Fruit fly (Drosophila melanogaster) whole organism, embryonic: ENCODE data around the gene Cyp28d2.

Experiments used
- ATbp ChIP-seq: fragments of 200-800 bp; sonication (Bioruptor generic); optimal IDR thresholded peaks from 2 replicates; lab custom pipeline; 2017; ENCODE audit warnings: missing biosample characterization, mild to moderate bottlenecking, missing genetic modification characterization, missing genetic modification reagents
- Atf3 ChIP-seq: fragments of 200-800 bp; sonication (Bioruptor generic); optimal IDR thresholded peaks from 3 replicates; lab custom pipeline; 2016; ENCODE audit warnings: missing biosample characterization, missing genetic modification characterization
- B-H1 ChIP-seq: fragments of 200-800 bp; sonication (Bioruptor generic); IDR thresholded peaks from 3 replicates; pipeline ENCODE4 v1.3.6; 2022; ENCODE audit warnings: missing biosample characterization, missing genetic modification characterization
- CG10959 ChIP-seq: fragments of 200-800 bp; sonication (Bioruptor generic); IDR thresholded peaks from 2 replicates; pipeline ENCODE4 v1.3.6; 2022; ENCODE audit warnings: missing biosample characterization, missing genetic modification characterization
- CG12104 ChIP-seq: fragments of 200-800 bp; sonication (Bioruptor generic); optimal IDR thresholded peaks from 3 replicates; lab custom pipeline; 2016; ENCODE audit warnings: missing biosample characterization, missing genetic modification characterization
- CG12155 ChIP-seq: fragments of 200-800 bp; sonication (Bioruptor generic); optimal IDR thresholded peaks from 3 replicates; lab custom pipeline; 2016; ENCODE audit warnings: missing biosample characterization, missing genetic modification characterization
- CG12219 ChIP-seq: fragments of 200-800 bp; sonication (Bioruptor generic); optimal IDR thresholded peaks from 3 replicates; lab custom pipeline; 2018; ENCODE audit warnings: missing biosample characterization, mild to moderate bottlenecking, missing genetic modification characterization
- CG12299 ChIP-seq: fragments of 200-800 bp; sonication (Bioruptor generic); optimal IDR thresholded peaks from 2 replicates; lab custom pipeline; 2018; ENCODE audit warnings: missing biosample characterization, mild to moderate bottlenecking, missing genetic modification characterization
- CG1233 ChIP-seq: fragments of 200-800 bp; sonication (Bioruptor generic); optimal IDR thresholded peaks from 4 replicates; lab custom pipeline; 2018; ENCODE audit warnings: missing biosample characterization, mild to moderate bottlenecking, missing genetic modification characterization
- CG12659 ChIP-seq: fragments of 200-800 bp; sonication (Bioruptor generic); optimal IDR thresholded peaks from 3 replicates; lab custom pipeline; 2017; ENCODE audit warnings: mild to moderate bottlenecking, missing biosample characterization, missing genetic modification reagents, missing genetic modification characterization
- CG2678 ChIP-seq: fragments of 200-800 bp; sonication (Bioruptor generic); optimal IDR thresholded peaks from 3 replicates; lab custom pipeline; 2019; ENCODE audit warnings: missing biosample characterization, mild to moderate bottlenecking, missing genetic modification characterization, moderate library complexity
- CG30403 ChIP-seq: fragments of 200-800 bp; sonication (Bioruptor generic); optimal IDR thresholded peaks from 3 replicates; lab custom pipeline; 2016; ENCODE audit warnings: missing biosample characterization, missing genetic modification characterization
- CG34224 ChIP-seq: fragments of 200-800 bp; sonication (Bioruptor generic); IDR thresholded peaks from 3 replicates; pipeline ENCODE4 v1.3.6; 2022; ENCODE audit warnings: missing biosample characterization, missing genetic modification characterization; ENCODE audit not compliant: partially characterized antibody
- CG34422 ChIP-seq: fragments of 200-800 bp; sonication (Bioruptor generic); IDR thresholded peaks from 3 replicates; pipeline ENCODE4 v1.3.6; 2022; ENCODE audit warnings: missing biosample characterization, missing genetic modification characterization
- CG4360 ChIP-seq: fragments of 200-800 bp; sonication (Bioruptor generic); IDR thresholded peaks from 2 replicates; pipeline ENCODE4 v1.3.6; 2022; ENCODE audit warnings: missing biosample characterization, missing genetic modification characterization
- CG4854 ChIP-seq: fragments of 200-800 bp; sonication (Bioruptor generic); optimal IDR thresholded peaks from 2 replicates; lab custom pipeline; 2016; ENCODE audit warnings: missing biosample characterization, missing genetic modification characterization, inconsistent platforms
- CG7372 ChIP-seq: fragments of 200-800 bp; sonication (Bioruptor generic); IDR thresholded peaks from 2 replicates; pipeline ENCODE4 v1.3.6; 2022; ENCODE audit warnings: missing biosample characterization, missing genetic modification characterization
- CG8089 ChIP-seq: fragments of 200-800 bp; sonication (Bioruptor generic); optimal IDR thresholded peaks from 3 replicates; lab custom pipeline; 2016; ENCODE audit warnings: missing biosample characterization, missing genetic modification characterization
- CG8765 ChIP-seq: fragments of 200-800 bp; sonication (Bioruptor generic); IDR thresholded peaks from 2 replicates; pipeline ENCODE4 v1.3.6; 2022; ENCODE audit warnings: missing biosample characterization, missing genetic modification characterization
- CG9727 ChIP-seq: fragments of 200-800 bp; sonication (Bioruptor generic); optimal IDR thresholded peaks from 3 replicates; lab custom pipeline; 2017; ENCODE audit warnings: missing biosample characterization, mild to moderate bottlenecking, missing genetic modification characterization
- CG9932 ChIP-seq: fragments of 200-800 bp; sonication (Bioruptor generic); IDR thresholded peaks from 2 replicates; pipeline ENCODE4 v1.3.6; 2022; ENCODE audit warnings: missing biosample characterization, missing genetic modification characterization
- D19B ChIP-seq: fragments of 200-800 bp; sonication (Bioruptor generic); optimal IDR thresholded peaks from 2 replicates; lab custom pipeline; 2017; ENCODE audit warnings: missing biosample characterization, mild to moderate bottlenecking, missing genetic modification characterization
- Ets97D ChIP-seq: fragments of 200-800 bp; sonication (Bioruptor generic); optimal IDR thresholded peaks from 3 replicates; lab custom pipeline; 2016; ENCODE audit warnings: missing biosample characterization, missing genetic modification characterization
- Fer3 ChIP-seq: fragments of 200-800 bp; sonication (Bioruptor generic); optimal IDR thresholded peaks from 2 replicates; lab custom pipeline; 2018; ENCODE audit warnings: missing biosample characterization, mild to moderate bottlenecking, missing genetic modification characterization, moderate library complexity
- Lim3 ChIP-seq: fragments of 200-800 bp; sonication (Bioruptor generic); IDR thresholded peaks from 2 replicates; pipeline ENCODE4 v1.3.6; 2022; ENCODE audit warnings: missing biosample characterization, missing genetic modification characterization
- MTF-1 ChIP-seq: fragments of 200-800 bp; sonication (Bioruptor generic); optimal IDR thresholded peaks from 2 replicates; lab custom pipeline; 2018; ENCODE audit warnings: missing biosample characterization, mild to moderate bottlenecking, missing genetic modification characterization, borderline replicate concordance
- Meics ChIP-seq: fragments of 200-800 bp; sonication (Bioruptor generic); optimal IDR thresholded peaks from 2 replicates; lab custom pipeline; 2017; ENCODE audit warnings: missing biosample characterization, mild to moderate bottlenecking, missing genetic modification characterization
- NC2β ChIP-seq: fragments of 200-800 bp; sonication (Bioruptor generic); optimal IDR thresholded peaks from 2 replicates; lab custom pipeline; 2016; ENCODE audit warnings: missing biosample characterization, missing genetic modification characterization
- Neu2 ChIP-seq: fragments of 200-800 bp; sonication (Bioruptor generic); optimal IDR thresholded peaks from 3 replicates; lab custom pipeline; 2016; ENCODE audit warnings: missing biosample characterization, missing genetic modification characterization, borderline replicate concordance
- Side ChIP-seq: fragments of 200-800 bp; sonication (Bioruptor generic); optimal IDR thresholded peaks from 2 replicates; lab custom pipeline; 2016; ENCODE audit warnings: missing biosample characterization, missing genetic modification characterization
- Tbp ChIP-seq: fragments of >200 bp; optimal IDR thresholded peaks from 2 replicates; lab custom pipeline; 2018; ENCODE audit warnings: missing biosample characterization, missing genetic modification characterization
- ash1 ChIP-seq: fragments of 200-800 bp; sonication (Bioruptor generic); optimal IDR thresholded peaks from 2 replicates; lab custom pipeline; 2018; ENCODE audit warnings: missing biosample characterization, mild to moderate bottlenecking, missing genetic modification characterization
- bab2 ChIP-seq: fragments of 200-800 bp; sonication (Bioruptor generic); optimal IDR thresholded peaks from 2 replicates; lab custom pipeline; 2016; ENCODE audit warnings: missing biosample characterization, missing genetic modification characterization
- croc ChIP-seq: fragments of 200-800 bp; sonication (Bioruptor generic); conservative IDR thresholded peaks from 3 replicates; pipeline ENCODE4 v1.3.6; 2022; ENCODE audit warnings: missing biosample characterization, missing genetic modification characterization
- crp ChIP-seq, 2 experiments: fragments of 200-800 bp; sonication (Bioruptor generic); optimal IDR thresholded peaks; 2 replicates in 1 of 2; 3 replicates in 1 of 2; lab custom pipeline; 2017; ENCODE audit warnings: missing biosample characterization in 2 of 2, missing genetic modification characterization in 2 of 2, mild to moderate bottlenecking in 1 of 2, moderate library complexity in 1 of 2
- en ChIP-seq: fragments of 200-800 bp; sonication (Bioruptor generic); optimal IDR thresholded peaks from 2 replicates; lab custom pipeline; 2016; ENCODE audit warnings: missing biosample characterization, missing genetic modification characterization
- gsb ChIP-seq: fragments of 200-800 bp; sonication (Bioruptor generic); IDR thresholded peaks from 2 replicates; pipeline ENCODE4 v1.3.6; 2022; ENCODE audit warnings: missing biosample characterization, missing genetic modification characterization
- h ChIP-seq: fragments of >200 bp; optimal IDR thresholded peaks from 2 replicates; lab custom pipeline; 2017
- hbn ChIP-seq: fragments of 200-800 bp; sonication (Bioruptor generic); IDR thresholded peaks from 2 replicates; pipeline ENCODE4 v1.3.6; 2022; ENCODE audit warnings: missing biosample characterization, missing genetic modification characterization; ENCODE audit not compliant: partially characterized antibody
- inv ChIP-seq: fragments of 200-800 bp; sonication (Bioruptor generic); IDR thresholded peaks from 2 replicates; pipeline ENCODE4 v1.3.6; 2022; ENCODE audit warnings: missing biosample characterization, missing genetic modification characterization; ENCODE audit not compliant: partially characterized antibody
- kah ChIP-seq: fragments of 200-800 bp; sonication (Bioruptor generic); optimal IDR thresholded peaks from 2 replicates; lab custom pipeline; 2018; ENCODE audit warnings: missing biosample characterization, mild to moderate bottlenecking, missing genetic modification characterization
- lbe ChIP-seq: fragments of 200-800 bp; sonication (Bioruptor generic); optimal IDR thresholded peaks from 2 replicates; lab custom pipeline; 2016; ENCODE audit warnings: missing biosample characterization, mild to moderate bottlenecking, missing genetic modification characterization
- lilli ChIP-seq: fragments of 200-800 bp; sonication (Bioruptor generic); optimal IDR thresholded peaks from 3 replicates; lab custom pipeline; 2016; ENCODE audit warnings: missing biosample characterization, missing genetic modification characterization
- pros ChIP-seq: fragments of 200-800 bp; sonication (Bioruptor generic); optimal IDR thresholded peaks from 3 replicates; lab custom pipeline; 2019; ENCODE audit warnings: missing biosample characterization, mild to moderate bottlenecking, missing genetic modification characterization, moderate library complexity
- ranshi ChIP-seq: fragments of 200-800 bp; sonication (Bioruptor generic); IDR thresholded peaks from 2 replicates; pipeline ENCODE4 v1.3.6; 2022; ENCODE audit warnings: missing biosample characterization, missing genetic modification characterization
- sima ChIP-seq: fragments of 200-800 bp; sonication (Bioruptor generic); optimal IDR thresholded peaks from 2 replicates; lab custom pipeline; 2016; ENCODE audit warnings: missing biosample characterization, missing genetic modification characterization
- tgo ChIP-seq: fragments of 200-800 bp; sonication (Bioruptor generic); IDR thresholded peaks from 3 replicates; pipeline ENCODE4 v1.3.6; 2022; ENCODE audit warnings: missing biosample characterization, missing genetic modification characterization
- trem ChIP-seq: fragments of 200-800 bp; optimal IDR thresholded peaks from 3 replicates; lab custom pipeline; 2019; ENCODE audit warnings: missing biosample characterization, mild to moderate bottlenecking, missing genetic modification characterization, moderate library complexity
- zen2 ChIP-seq: fragments of 200-800 bp; sonication (Bioruptor generic); IDR thresholded peaks from 3 replicates; pipeline ENCODE4 v1.3.6; 2022; ENCODE audit warnings: missing biosample characterization, missing genetic modification characterization; ENCODE audit not compliant: partially characterized antibody

Gene Cyp28d2

DNA sequence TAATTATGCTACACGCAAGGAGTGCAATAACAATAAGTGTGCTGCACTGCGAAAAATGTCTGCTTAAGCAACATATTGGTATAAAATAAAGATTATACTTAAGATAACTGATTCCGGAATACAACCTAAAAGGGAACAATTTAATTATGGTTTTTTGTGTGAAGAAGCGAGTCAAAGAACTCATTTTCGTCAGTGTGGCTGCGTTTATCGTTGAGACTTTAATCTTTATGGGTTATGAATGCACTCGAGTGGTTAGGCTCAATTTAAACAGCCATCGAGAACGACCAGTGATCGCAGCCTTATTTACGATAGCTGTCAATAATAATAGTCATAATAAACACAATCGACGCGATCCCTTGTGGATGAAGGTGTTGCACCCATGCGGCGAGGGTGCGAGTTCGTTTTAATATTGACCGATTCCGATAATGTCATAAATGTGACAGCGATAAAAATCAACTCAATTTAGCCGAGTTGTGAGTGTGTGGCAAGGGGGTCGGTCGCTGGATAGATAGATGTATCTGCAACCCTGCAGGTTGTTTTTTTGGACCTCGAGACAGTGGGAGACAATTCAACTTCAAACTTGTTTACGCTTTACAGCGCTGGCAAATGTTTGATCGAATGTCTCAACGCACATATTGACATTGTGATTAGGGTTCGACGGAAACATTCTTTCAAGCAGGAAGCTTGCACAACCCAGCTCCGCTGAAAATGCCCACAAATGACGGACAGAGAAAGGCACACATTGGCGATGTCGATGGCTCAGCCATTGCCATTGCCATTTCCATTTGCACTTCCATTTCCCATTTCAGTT, 49.2 kb downstream of the Cyp28d2 start (continued):
- peak; percentile 57 for TF ChIP-seq ATbp
- no peak for TF ChIP-seq CG12299
- TF ChIP-seq ash1 (GFP tag; lab: Kevin White, UChicago), result no peak
- no peak for TF ChIP-seq hbn (GFP tag; lab: Robert Waterston, UW)
- no peak for TF ChIP-seq h (lab: Kevin White, UChicago)
- TF ChIP-seq trem (tag; lab: Kevin White, UChicago), result peak; percentile 26
- 0 out of 3 replicates have a peak, but pooled peaks have one; percentile 36 for TF ChIP-seq zen2 (GFP tag; lab: Robert Waterston, UW)
- no peak for TF ChIP-seq CG12104 (GFP tag; lab: Kevin White, UChicago)
- peak; percentile 37 for TF ChIP-seq bab2 (GFP tag; lab: Kevin White, UChicago)
- TF ChIP-seq CG8765 (GFP tag; lab: Robert Waterston, UW), result no peak
- peak; percentile 37; the same call in 2 of the 3 replicates for TF ChIP-seq B-H1 (GFP tag; lab: Robert Waterston, UW)
- no peak for TF ChIP-seq Atf3 (GFP tag; lab: Kevin White, UChicago)
- peak; percentile 60 for TF ChIP-seq NC2β (GFP tag; lab: Kevin White, UChicago)
- no peak for TF ChIP-seq Ets97D
- TF ChIP-seq Lim3 (GFP tag; lab: Robert Waterston, UW), result no peak; the same call in 1 of the 2 replicates
- TF ChIP-seq pros, result peak; percentile 23
- no peak for TF ChIP-seq ranshi
- TF ChIP-seq CG9727, result peak; percentile 72
- TF ChIP-seq CG34224 (GFP tag; lab: Robert Waterston, UW), result no peak
- TF ChIP-seq inv (GFP tag; lab: Robert Waterston, UW), result no peak
- TF ChIP-seq CG10959 (GFP tag; lab: Robert Waterston, UW), result peak; percentile 48; the same call in 1 of the 2 replicates
- TF ChIP-seq crp (GFP tag; optimal IDR thresholded peaks at IDR 0.05; lab: Kevin White, UChicago), result no peak
- peak; percentile 85 for TF ChIP-seq lbe (GFP tag; lab: Kevin White, UChicago)
- no peak for TF ChIP-seq Tbp (GFP tag; lab: Kevin White, UChicago)
- no peak for TF ChIP-seq gsb
- TF ChIP-seq MTF-1 (GFP tag; lab: Kevin White, UChicago), result peak; percentile 68
- peak; percentile 34 for TF ChIP-seq CG2678 (tag; lab: Kevin White, UChicago)
- peak; percentile 29 for TF ChIP-seq CG30403 (GFP tag; lab: Kevin White, UChicago)
- no peak for TF ChIP-seq en (GFP tag; lab: Kevin White, UChicago)
- no peak for TF ChIP-seq Meics (GFP tag; lab: Kevin White, UChicago)
- TF ChIP-seq croc, result no peak; the same call in 2 of the 3 replicates
- TF ChIP-seq CG12659 (GFP tag; lab: Kevin White, UChicago), result peak; percentile 17
- no peak for TF ChIP-seq CG7372 (GFP tag; lab: Robert Waterston, UW)
- peak; percentile 32 for TF ChIP-seq lilli (GFP tag; lab: Kevin White, UChicago)
- TF ChIP-seq CG4360 (GFP tag; lab: Robert Waterston, UW), result 0 out of 2 replicates have a peak, but pooled peaks have one; percentile 46
- no peak for TF ChIP-seq CG34422 (GFP tag; lab: Robert Waterston, UW)
- peak; percentile 54 for TF ChIP-seq CG1233 (GFP tag; lab: Kevin White, UChicago)
- TF ChIP-seq sima (GFP tag; lab: Kevin White, UChicago), result no peak
- TF ChIP-seq CG8089 (GFP tag; lab: Kevin White, UChicago), result peak; percentile 64
- TF ChIP-seq D19B (GFP tag; lab: Kevin White, UChicago), result no peak
- TF ChIP-seq Fer3, result no peak
- no peak for TF ChIP-seq CG9932 (GFP tag; lab: Robert Waterston, UW)
- no peak for TF ChIP-seq CG4854 (GFP tag; lab: Kevin White, UChicago)
- TF ChIP-seq CG12219, result peak; percentile 46
- no peak for TF ChIP-seq CG12155 (GFP tag; lab: Kevin White, UChicago)
- peak; percentile 60 for TF ChIP-seq Side
- peak; percentile 51 for TF ChIP-seq tgo
- TF ChIP-seq kah (GFP tag; lab: Kevin White, UChicago), result no peak
- TF ChIP-seq Neu2 (GFP tag; lab: Kevin White, UChicago), result no peak
